Fruit fly (Drosophila melanogaster) whole organism, embryonic: ENCODE measurements around the gene Kap3.

Source experiments
- Ada2b ChIP-seq: fragments of 200-800 bp; sonication (Bioruptor generic); IDR thresholded peaks from 2 replicates; pipeline ENCODE4 v1.3.6; 2022; ENCODE audit warnings: missing biosample characterization, missing genetic modification characterization
- CG11085 ChIP-seq: fragments of 200-800 bp; sonication (Bioruptor generic); IDR thresholded peaks from 2 replicates; pipeline ENCODE4 v1.3.6; 2022; ENCODE audit warnings: missing biosample characterization, missing genetic modification characterization
- CG12219 ChIP-seq: fragments of 200-800 bp; sonication (Bioruptor generic); optimal IDR thresholded peaks from 3 replicates; lab custom pipeline; 2018; ENCODE audit warnings: missing biosample characterization, mild to moderate bottlenecking, missing genetic modification characterization
- CG12942 ChIP-seq: fragments of 200-800 bp; sonication (Bioruptor generic); optimal IDR thresholded peaks from 3 replicates; lab custom pipeline; 2016; ENCODE audit warnings: missing biosample characterization, missing genetic modification characterization
- CG17568 ChIP-seq: fragments of 200-800 bp; sonication (Bioruptor generic); optimal IDR thresholded peaks from 2 replicates; lab custom pipeline; 2018; ENCODE audit warnings: missing biosample characterization, mild to moderate bottlenecking, missing genetic modification characterization, moderate library complexity
- CG17802 ChIP-seq: fragments of 200-800 bp; sonication (Bioruptor generic); optimal IDR thresholded peaks from 2 replicates; lab custom pipeline; 2018; ENCODE audit warnings: missing biosample characterization, mild to moderate bottlenecking, missing genetic modification characterization, moderate library complexity
- CG2889 ChIP-seq: fragments of 200-800 bp; sonication (Bioruptor generic); IDR thresholded peaks from 3 replicates; pipeline ENCODE4 v1.3.6; 2022; ENCODE audit warnings: missing biosample characterization, missing genetic modification characterization
- CG30403 ChIP-seq: fragments of 200-800 bp; sonication (Bioruptor generic); optimal IDR thresholded peaks from 3 replicates; lab custom pipeline; 2016; ENCODE audit warnings: missing biosample characterization, missing genetic modification characterization
- CG34376 ChIP-seq: fragments of 200-800 bp; sonication (Bioruptor generic); optimal IDR thresholded peaks from 2 replicates; lab custom pipeline; 2018; ENCODE audit warnings: missing biosample characterization, mild to moderate bottlenecking, missing genetic modification characterization
- CG4820 ChIP-seq: fragments of 200-800 bp; sonication (Bioruptor generic); optimal IDR thresholded peaks from 3 replicates; lab custom pipeline; 2016; ENCODE audit warnings: missing biosample characterization, missing genetic modification characterization
- CG6175 ChIP-seq: fragments of 200-800 bp; sonication (Bioruptor generic); IDR thresholded peaks from 3 replicates; pipeline ENCODE4 v1.3.6; 2022; ENCODE audit warnings: missing biosample characterization, missing genetic modification characterization
- CG6272 ChIP-seq: fragments of 200-800 bp; sonication (Bioruptor generic); IDR thresholded peaks from 2 replicates; pipeline ENCODE4 v1.3.6; 2022; ENCODE audit warnings: missing biosample characterization, missing genetic modification characterization
- CG6683 ChIP-seq: fragments of 200-800 bp; sonication (Bioruptor generic); optimal IDR thresholded peaks from 2 replicates; lab custom pipeline; 2017; ENCODE audit warnings: missing biosample characterization, mild to moderate bottlenecking, missing genetic modification characterization, missing genetic modification reagents
- CG7271 ChIP-seq: fragments of 200-800 bp; sonication (Bioruptor generic); optimal IDR thresholded peaks from 2 replicates; lab custom pipeline; 2018; ENCODE audit warnings: missing biosample characterization, mild to moderate bottlenecking, missing genetic modification characterization, moderate library complexity
- CG7987 ChIP-seq: fragments of 200-800 bp; sonication (Bioruptor generic); optimal IDR thresholded peaks from 2 replicates; lab custom pipeline; 2018; ENCODE audit warnings: missing biosample characterization, mild to moderate bottlenecking, missing genetic modification characterization, moderate library complexity
- E2f2 ChIP-seq: fragments of 200-800 bp; sonication (Bioruptor generic); IDR thresholded peaks from 2 replicates; pipeline ENCODE4 v1.3.6; 2022; ENCODE audit warnings: missing biosample characterization, missing genetic modification characterization
- ERR ChIP-seq: fragments of 200-800 bp; sonication (Bioruptor generic); optimal IDR thresholded peaks from 2 replicates; lab custom pipeline; 2016; ENCODE audit warnings: missing biosample characterization, missing genetic modification characterization
- HmgD ChIP-seq: fragments of 200-800 bp; sonication (Bioruptor generic); optimal IDR thresholded peaks from 3 replicates; lab custom pipeline; 2016; ENCODE audit warnings: missing biosample characterization, missing genetic modification characterization
- Hr3 ChIP-seq: fragments of 200-800 bp; sonication (Bioruptor generic); optimal IDR thresholded peaks from 3 replicates; lab custom pipeline; 2016; ENCODE audit warnings: missing biosample characterization, missing genetic modification characterization
- Hsf ChIP-seq: fragments of 200-800 bp; sonication (Bioruptor generic); optimal IDR thresholded peaks from 3 replicates; lab custom pipeline; 2016; ENCODE audit warnings: missing biosample characterization, missing genetic modification characterization
- Myb ChIP-seq: fragments of 200-800 bp; sonication (Bioruptor generic); optimal IDR thresholded peaks from 2 replicates; lab custom pipeline; 2016; ENCODE audit warnings: missing biosample characterization, missing genetic modification characterization
- Optix ChIP-seq: fragments of 200-800 bp; sonication (Bioruptor generic); IDR thresholded peaks from 3 replicates; pipeline ENCODE4 v1.3.6; 2022; ENCODE audit warnings: missing biosample characterization, missing genetic modification characterization
- Spps ChIP-seq: fragments of 200-800 bp; sonication (Bioruptor generic); optimal IDR thresholded peaks from 2 replicates; lab custom pipeline; 2018; ENCODE audit warnings: missing biosample characterization, mild to moderate bottlenecking, missing genetic modification characterization
- Xrp1 ChIP-seq: fragments of 200-800 bp; sonication (Bioruptor generic); IDR thresholded peaks from 2 replicates; pipeline ENCODE4 v1.3.6; 2022; ENCODE audit warnings: missing biosample characterization, missing genetic modification characterization
- amos ChIP-seq: fragments of 200-800 bp; sonication (Bioruptor generic); IDR thresholded peaks from 2 replicates; pipeline ENCODE4 v1.3.6; 2022; ENCODE audit warnings: missing biosample characterization, missing genetic modification characterization; ENCODE audit not compliant: partially characterized antibody
- bab2 ChIP-seq: fragments of 200-800 bp; sonication (Bioruptor generic); optimal IDR thresholded peaks from 2 replicates; lab custom pipeline; 2016; ENCODE audit warnings: missing biosample characterization, missing genetic modification characterization
- bowl ChIP-seq: fragments of 200-800 bp; sonication (Bioruptor generic); IDR thresholded peaks from 2 replicates; pipeline ENCODE4 v1.3.6; 2022; ENCODE audit warnings: missing biosample characterization, missing genetic modification characterization
- br ChIP-seq: fragments of >200 bp; optimal IDR thresholded peaks from 2 replicates; lab custom pipeline; 2017
- cas ChIP-seq: fragments of 200-800 bp; sonication (Bioruptor generic); IDR thresholded peaks from 2 replicates; pipeline ENCODE4 v1.3.6; 2022; ENCODE audit warnings: missing biosample characterization, missing genetic modification characterization
- crc ChIP-seq: fragments of 200-800 bp; sonication (Bioruptor generic); optimal IDR thresholded peaks from 2 replicates; lab custom pipeline; 2016; ENCODE audit warnings: missing biosample characterization, missing genetic modification characterization
- emc ChIP-seq: fragments of 200-800 bp; sonication (Bioruptor generic); optimal IDR thresholded peaks from 2 replicates; lab custom pipeline; 2016; ENCODE audit warnings: missing biosample characterization, missing genetic modification characterization
- en ChIP-seq: fragments of 200-800 bp; sonication (Bioruptor generic); optimal IDR thresholded peaks from 2 replicates; lab custom pipeline; 2016; ENCODE audit warnings: missing biosample characterization, missing genetic modification characterization
- fd102C ChIP-seq: fragments of 200-800 bp; sonication (Bioruptor generic); optimal IDR thresholded peaks from 2 replicates; lab custom pipeline; 2018; ENCODE audit warnings: missing biosample characterization, mild to moderate bottlenecking, missing genetic modification characterization, moderate library complexity
- fd3F ChIP-seq: fragments of 200-800 bp; sonication (Bioruptor generic); optimal IDR thresholded peaks from 2 replicates; lab custom pipeline; 2018; ENCODE audit warnings: missing biosample characterization, mild to moderate bottlenecking, missing genetic modification characterization, moderate library complexity
- fu2 ChIP-seq: fragments of 200-800 bp; sonication (Bioruptor generic); optimal IDR thresholded peaks from 2 replicates; lab custom pipeline; 2016; ENCODE audit warnings: missing biosample characterization, missing genetic modification characterization
- h ChIP-seq: fragments of >200 bp; optimal IDR thresholded peaks from 2 replicates; lab custom pipeline; 2017
- hb ChIP-seq: fragments of 200-800 bp; sonication (Bioruptor generic); IDR thresholded peaks from 3 replicates; pipeline ENCODE4 v1.3.6; 2022; ENCODE audit warnings: missing biosample characterization, missing genetic modification characterization; ENCODE audit not compliant: partially characterized antibody
- insv ChIP-seq, 2 experiments: fragments of 200-800 bp; sonication (Bioruptor generic); optimal IDR thresholded peaks; 3 replicates each; lab custom pipeline; 2016 to 2018; ENCODE audit warnings: missing biosample characterization in 2 of 2, missing genetic modification characterization in 2 of 2
- jing ChIP-seq: fragments of 200-800 bp; sonication (Bioruptor generic); optimal IDR thresholded peaks from 2 replicates; lab custom pipeline; 2018; ENCODE audit warnings: missing biosample characterization, mild to moderate bottlenecking, missing genetic modification characterization
- kah ChIP-seq: fragments of 200-800 bp; sonication (Bioruptor generic); optimal IDR thresholded peaks from 2 replicates; lab custom pipeline; 2018; ENCODE audit warnings: missing biosample characterization, mild to moderate bottlenecking, missing genetic modification characterization
- ken ChIP-seq: fragments of 200-800 bp; sonication (Bioruptor generic); IDR thresholded peaks from 3 replicates; pipeline ENCODE4 v1.3.6; 2022; ENCODE audit warnings: missing biosample characterization, missing genetic modification characterization
- klu ChIP-seq: fragments of 200-800 bp; sonication (Bioruptor generic); IDR thresholded peaks from 2 replicates; pipeline ENCODE4 v1.3.6; 2022; ENCODE audit warnings: missing biosample characterization, missing genetic modification characterization
- mam ChIP-seq: fragments of 200-800 bp; sonication (Bioruptor generic); optimal IDR thresholded peaks from 3 replicates; lab custom pipeline; 2016; ENCODE audit warnings: missing biosample characterization, missing genetic modification characterization
- phol ChIP-seq: fragments of 200-800 bp; sonication (Bioruptor generic); optimal IDR thresholded peaks from 3 replicates; lab custom pipeline; 2018; ENCODE audit warnings: missing biosample characterization, mild to moderate bottlenecking, missing genetic modification characterization, moderate library complexity
- psq ChIP-seq: fragments of 200-800 bp; sonication (Bioruptor generic); optimal IDR thresholded peaks from 2 replicates; lab custom pipeline; 2017; ENCODE audit warnings: missing biosample characterization, missing genetic modification characterization
- scrt ChIP-seq: fragments of 200-800 bp; sonication (Bioruptor generic); optimal IDR thresholded peaks from 2 replicates; lab custom pipeline; 2018; ENCODE audit warnings: missing biosample characterization, mild to moderate bottlenecking, missing genetic modification characterization, moderate library complexity
- seq ChIP-seq: fragments of 200-800 bp; sonication (Bioruptor generic); IDR thresholded peaks from 2 replicates; pipeline ENCODE4 v1.3.6; 2022; ENCODE audit warnings: missing biosample characterization, missing genetic modification characterization
- so ChIP-seq: fragments of 200-800 bp; sonication (Bioruptor generic); IDR thresholded peaks from 3 replicates; pipeline ENCODE4 v1.3.6; 2022; ENCODE audit warnings: missing biosample characterization, missing genetic modification characterization
- tio ChIP-seq: fragments of 200-800 bp; sonication (Bioruptor generic); optimal IDR thresholded peaks from 2 replicates; lab custom pipeline; 2017; ENCODE audit warnings: missing biosample characterization, missing genetic modification characterization, inconsistent platforms
- toy ChIP-seq: fragments of 200-800 bp; sonication (Bioruptor generic); IDR thresholded peaks from 2 replicates; pipeline ENCODE4 v1.3.6; 2022; ENCODE audit warnings: missing biosample characterization, missing genetic modification characterization
- tup ChIP-seq: fragments of 200-800 bp; sonication (Bioruptor generic); optimal IDR thresholded peaks from 2 replicates; lab custom pipeline; 2016; ENCODE audit warnings: missing biosample characterization, mild to moderate bottlenecking, missing genetic modification characterization, moderate library complexity
- zfh1 ChIP-seq: fragments of 200-800 bp; sonication (Bioruptor generic); IDR thresholded peaks from 3 replicates; pipeline ENCODE4 v1.3.6; 2022; ENCODE audit warnings: missing biosample characterization, missing genetic modification characterization

Gene Kap3

dm6 chrX:11384023-11384444 lies 44.1 kb upstream of the Kap3 start (continued):
- TF ChIP-seq cas (GFP tag; lab: Robert Waterston, UW) (peak; percentile 56; the same call in 1 of the 2 replicates), toy (GFP tag; lab: Robert Waterston, UW) (peak; percentile 46; the same call in 1 of the 2 replicates), amos (no peak), fu2 (peak; percentile 9), h (lab: Kevin White, UChicago) (no peak), E2f2 (GFP tag; lab: Robert Waterston, UW) (peak; percentile 47; the same call in 1 of the 2 replicates), CG34376 (peak; percentile 49), CG4820 (GFP tag; lab: Kevin White, UChicago) (peak; percentile 32), psq (GFP tag; lab: Kevin White, UChicago) (no peak), CG6175 (GFP tag; lab: Robert Waterston, UW) (0 out of 3 replicates have a peak, but pooled peaks have one; percentile 25), CG6683 (peak; percentile 42), CG7987 (GFP tag; lab: Kevin White, UChicago) (no peak), Xrp1 (peak; percentile 69), CG12219 (peak; percentile 30), jing (GFP tag; lab: Kevin White, UChicago) (no peak), ken (GFP tag; lab: Robert Waterston, UW) (peak; percentile 74), Ada2b (GFP tag; lab: Robert Waterston, UW) (peak; percentile 82), emc (GFP tag; lab: Kevin White, UChicago) (no peak), fd3F (peak; percentile 73), Spps (tag; lab: Kevin White, UChicago) (no peak), CG17802 (tag; lab: Kevin White, UChicago) (no peak), Hsf (peak; percentile 61), CG11085 (peak; percentile 84), klu (GFP tag; lab: Robert Waterston, UW) (peak; percentile 74), mam (peak; percentile 78), crc (GFP tag; lab: Kevin White, UChicago) (peak; percentile 10), CG17568 (peak; percentile 44), CG30403 (peak; percentile 63), CG6272 (GFP tag; lab: Robert Waterston, UW) (0 out of 2 replicates have a peak, but pooled peaks have one; percentile 57), Myb (peak; percentile 36), br (lab: Kevin White, UChicago) (no peak), bowl (GFP tag; lab: Robert Waterston, UW) (no peak), phol (tag; lab: Kevin White, UChicago) (peak; percentile 45), HmgD (GFP tag; lab: Kevin White, UChicago) (no peak), so (peak; percentile 73; the same call in 2 of the 3 replicates), CG12942 (GFP tag; lab: Kevin White, UChicago) (peak; percentile 43), CG7271 (no peak), tio (GFP tag; lab: Kevin White, UChicago) (peak; percentile 42), CG2889 (GFP tag; lab: Robert Waterston, UW) (peak; percentile 65; the same call in 2 of the 3 replicates), scrt (GFP tag; lab: Kevin White, UChicago) (peak; percentile 74), zfh1 (GFP tag; lab: Robert Waterston, UW) (peak; percentile 45; the same call in 1 of the 3 replicates), insv (GFP tag; optimal IDR thresholded peaks at IDR 0.05; lab: Kevin White, UChicago) (no peak), bab2 (peak; percentile 59), tup (GFP tag; lab: Kevin White, UChicago) (peak; percentile 43), seq (GFP tag; lab: Robert Waterston, UW) (peak; percentile 75), en (GFP tag; lab: Kevin White, UChicago) (no peak), Hr3 (GFP tag; lab: Kevin White, UChicago) (peak; percentile 60), kah (GFP tag; lab: Kevin White, UChicago) (peak; percentile 2), hb (0 out of 3 replicates have a peak, but pooled peaks have one; percentile 26), fd102C (GFP tag; lab: Kevin White, UChicago) (no peak), Optix (GFP tag; lab: Robert Waterston, UW) (peak; percentile 57; the same call in 1 of the 3 replicates), ERR (GFP tag; lab: Kevin White, UChicago) (peak; percentile 2)
